Fruit fly (Drosophila melanogaster): ENCODE measurements around the gene CG15387.
A peak's percentile ranks its signal among the peaks of the same experiment; 100 is the strongest.

Gene CG15387

DNA sequence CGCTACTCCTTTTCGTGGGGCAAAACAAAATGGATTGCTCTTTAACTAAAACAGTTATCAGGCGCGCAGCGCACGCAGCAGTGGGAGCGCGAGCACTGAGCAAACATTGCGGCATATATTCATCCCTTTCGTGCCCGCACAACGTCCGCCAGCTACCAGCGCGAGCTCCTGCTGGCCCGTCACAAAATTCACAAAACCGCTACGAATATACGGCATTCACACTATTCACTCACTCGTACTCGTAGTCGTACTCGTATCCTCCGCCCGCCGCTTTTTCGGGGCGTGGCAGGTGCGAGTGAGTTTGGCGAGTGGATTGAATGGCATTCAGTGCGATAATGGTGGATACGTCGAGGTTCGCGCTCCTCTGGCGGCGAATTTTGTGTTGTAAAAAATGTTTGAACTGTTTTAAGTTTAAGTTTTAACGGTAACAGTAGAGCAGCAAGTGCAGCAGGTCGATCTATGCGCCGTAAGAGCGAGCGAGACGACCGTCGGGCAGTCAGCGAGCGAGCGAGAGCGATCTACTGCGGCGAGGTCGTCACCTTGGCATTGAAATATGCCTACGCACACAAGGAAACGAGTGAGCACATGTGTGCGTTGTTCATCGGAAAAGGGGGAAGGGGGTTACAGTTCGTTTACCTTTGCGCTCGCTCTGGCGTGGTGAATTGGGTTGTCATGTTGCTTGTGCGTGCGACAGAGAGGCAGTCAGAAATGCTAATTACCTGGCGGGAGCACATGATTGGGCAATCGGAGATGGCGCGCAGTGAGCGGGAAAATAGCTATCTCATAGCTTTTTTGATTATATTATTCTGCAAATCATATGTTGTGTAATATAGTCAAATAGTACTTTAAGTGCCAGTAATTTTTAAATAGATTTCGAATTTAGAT is 29.3 kb downstream of the CG15387 start (continued):
- peak; percentile 91 for TF ChIP-seq pros (GFP tag; optimal IDR thresholded peaks at IDR 0.05)
- no peak for TF ChIP-seq CG3847 (GFP tag; IDR thresholded peaks at IDR 0.05)
- TF ChIP-seq CG8281 (tag; optimal IDR thresholded peaks at IDR 0.05) = peak; percentile 14
- peak; percentile 39 for TF ChIP-seq az2 (GFP tag; optimal IDR thresholded peaks at IDR 0.05)
- TF ChIP-seq unc-4 (GFP tag; IDR thresholded peaks at IDR 0.05; ENCODE audit: partially characterized antibody) = no peak
- peak; percentile 29 for TF ChIP-seq CG1233 (GFP tag; optimal IDR thresholded peaks at IDR 0.05)
- TF ChIP-seq CG15269 (tag; optimal IDR thresholded peaks at IDR 0.05) = peak; percentile 64
- no peak for TF ChIP-seq MESR4 (GFP tag; optimal IDR thresholded peaks at IDR 0.05)
- no peak for TF ChIP-seq CG2199 (GFP tag; IDR thresholded peaks at IDR 0.05)
- no peak for TF ChIP-seq CG15073 (GFP tag; optimal IDR thresholded peaks at IDR 0.05)
- peak; percentile 95 for TF ChIP-seq cwo (GFP tag; optimal IDR thresholded peaks at IDR 0.05)
- peak; percentile 17 for TF ChIP-seq CG3995 (GFP tag; optimal IDR thresholded peaks at IDR 0.05)
- TF ChIP-seq Opbp (GFP tag; IDR thresholded peaks at IDR 0.05; ENCODE audit: partially characterized antibody) = no peak
- TF ChIP-seq sim (GFP tag; IDR thresholded peaks at IDR 0.05) = no peak
- no peak for TF ChIP-seq Bgb (GFP tag; IDR thresholded peaks at IDR 0.05; ENCODE audit: partially characterized antibody)
- TF ChIP-seq Awh (GFP tag; IDR thresholded peaks at IDR 0.05) = no peak
- TF ChIP-seq CHES-1-like (GFP tag; optimal IDR thresholded peaks at IDR 0.05) = peak; percentile 3
- peak; percentile 99 for TF ChIP-seq twi (tag; optimal IDR thresholded peaks at IDR 0.05)
- peak; percentile 63 for TF ChIP-seq CG33213 (GFP tag; optimal IDR thresholded peaks at IDR 0.05)
- peak in 1 of 2 experiments; percentile 54 for TF ChIP-seq crp (GFP tag; optimal IDR thresholded peaks at IDR 0.05)
- no peak for TF ChIP-seq CG9876 (GFP tag; optimal IDR thresholded peaks at IDR 0.05)
- TF ChIP-seq Ets97D (GFP tag; optimal IDR thresholded peaks at IDR 0.05) = no peak
- TF ChIP-seq E2f1 (GFP tag; IDR thresholded peaks at IDR 0.05) = no peak
- peak; percentile 34 for TF ChIP-seq unpg (GFP tag; optimal IDR thresholded peaks at IDR 0.05)
- TF ChIP-seq Lim3 (GFP tag; IDR thresholded peaks at IDR 0.05) = no peak
- peak; percentile 53 for TF ChIP-seq YL-1 (GFP tag; optimal IDR thresholded peaks at IDR 0.05)
- peak; percentile 55 for TF ChIP-seq D19B (GFP tag; optimal IDR thresholded peaks at IDR 0.05)
- TF ChIP-seq lola (GFP tag; optimal IDR thresholded peaks at IDR 0.05) = peak in 2 of 3 experiments; percentile 66 to 78
- TF ChIP-seq CG18619 (GFP tag; optimal IDR thresholded peaks at IDR 0.05) = peak; percentile 60
- peak; percentile 35 for TF ChIP-seq CG1529 (GFP tag; optimal IDR thresholded peaks at IDR 0.05)
- TF ChIP-seq B-H2 (GFP tag; optimal IDR thresholded peaks at IDR 0.05) = peak; percentile 53
- peak; percentile 78 for TF ChIP-seq BtbVII (GFP tag; optimal IDR thresholded peaks at IDR 0.05)
- TF ChIP-seq CG10654 (GFP tag; optimal IDR thresholded peaks at IDR 0.05) = no peak
- peak; percentile 54 for TF ChIP-seq NfI (GFP tag; optimal IDR thresholded peaks at IDR 0.05)
- TF ChIP-seq CG18011 (GFP tag; optimal IDR thresholded peaks at IDR 0.05) = no peak
- TF ChIP-seq gfzf (GFP tag; optimal IDR thresholded peaks at IDR 0.05) = no peak
- TF ChIP-seq CG3163 (GFP tag; optimal IDR thresholded peaks at IDR 0.05) = peak; percentile 9
- peak; percentile 41 for TF ChIP-seq nom (GFP tag; optimal IDR thresholded peaks at IDR 0.05)
- peak; percentile 51 for TF ChIP-seq CG4820 (GFP tag; optimal IDR thresholded peaks at IDR 0.05)
- no peak for TF ChIP-seq zf30C (GFP tag; optimal IDR thresholded peaks at IDR 0.05)
- TF ChIP-seq Side (GFP tag; optimal IDR thresholded peaks at IDR 0.05) = peak; percentile 59
- TF ChIP-seq tx (GFP tag; optimal IDR thresholded peaks at IDR 0.05) = no peak
- peak; percentile 9 for TF ChIP-seq fd3F (GFP tag; optimal IDR thresholded peaks at IDR 0.05)
- peak; percentile 20 for TF ChIP-seq Fer2 (tag; optimal IDR thresholded peaks at IDR 0.05)
- no peak for TF ChIP-seq CG7963 (GFP tag; IDR thresholded peaks at IDR 0.05; ENCODE audit: partially characterized antibody)
- peak; percentile 20 for TF ChIP-seq CG9817 (tag; optimal IDR thresholded peaks at IDR 0.05)
- TF ChIP-seq fu2 (GFP tag; optimal IDR thresholded peaks at IDR 0.05) = no peak

Measured in whole organism, embryonic.